Worm (Caenorhabditis elegans): ENCODE data around the gene F25D1.8.
A peak's percentile ranks its signal among the peaks of the same experiment; 100 is the strongest.

F25D1.8 gene

ce11 chrV:10535325-10535724, 3.9 kb upstream of the F25D1.8 start:
- TF ChIP-seq duxl-1 (tag; optimal IDR thresholded peaks at IDR 0.05; ENCODE audit: poor library complexity) = no peak
- TF ChIP-seq ceh-32 (tag; optimal IDR thresholded peaks at IDR 0.05; ENCODE audit: poor library complexity) = no peak
- no peak for TF ChIP-seq nhr-102 (tag; optimal IDR thresholded peaks at IDR 0.05)
- no peak for TF ChIP-seq ZK337.2 (GFP tag; IDR thresholded peaks at IDR 0.05)
- TF ChIP-seq F37D6.2 (tag; optimal IDR thresholded peaks at IDR 0.05) = no peak
- no peak for TF ChIP-seq fos-1 (tag; optimal IDR thresholded peaks at IDR 0.05)
- no peak for TF ChIP-seq madf-5 (GFP tag; IDR thresholded peaks at IDR 0.05)
- no peak for TF ChIP-seq F49E8.2 (tag; optimal IDR thresholded peaks at IDR 0.05; ENCODE audit: borderline replicate concordance)
- TF ChIP-seq mxl-3 (GFP tag; optimal IDR thresholded peaks at IDR 0.05) = peak; percentile 19
- no peak for TF ChIP-seq ZK546.5 (tag; optimal IDR thresholded peaks at IDR 0.05)
- TF ChIP-seq skn-1 (tag; optimal IDR thresholded peaks at IDR 0.05) = no peak
- no peak for TF ChIP-seq jun-1 (tag; optimal IDR thresholded peaks at IDR 0.05)
- no peak for TF ChIP-seq ces-1 (GFP tag; optimal IDR thresholded peaks at IDR 0.05)
- peak; percentile 61 for TF ChIP-seq dve-1 (tag; optimal IDR thresholded peaks at IDR 0.05; ENCODE audit: insufficient read depth)
- TF ChIP-seq daf-19 (GFP tag; conservative IDR thresholded peaks at IDR 0.05) = no peak
- no peak for TF ChIP-seq ztf-11 (tag; optimal IDR thresholded peaks at IDR 0.05)
- no peak for TF ChIP-seq spr-3 (GFP tag; optimal IDR thresholded peaks at IDR 0.05)
- no peak for TF ChIP-seq nhr-111 (GFP tag; optimal IDR thresholded peaks at IDR 0.05)
- TF ChIP-seq daf-12 (tag; optimal IDR thresholded peaks at IDR 0.05) = no peak
- no peak for TF ChIP-seq nhr-25 (tag; optimal IDR thresholded peaks at IDR 0.05; ENCODE audit: borderline replicate concordance, insufficient read depth)
- no peak for TF ChIP-seq saeg-2 (GFP tag; IDR thresholded peaks at IDR 0.05)
- TF ChIP-seq nhr-11 (tag; optimal IDR thresholded peaks at IDR 0.05) = no peak
- no peak for TF ChIP-seq lin-39 (tag; optimal IDR thresholded peaks at IDR 0.05)
- no peak for TF ChIP-seq aha-1 (tag)
- no peak for TF ChIP-seq arid-1 (GFP tag; conservative IDR thresholded peaks at IDR 0.05)
- no peak for TF ChIP-seq mdt-29 (GFP tag; IDR thresholded peaks at IDR 0.05)
- TF ChIP-seq pqm-1 (tag; optimal IDR thresholded peaks at IDR 0.05) = peak; percentile 2
- 0 out of 2 replicates have a peak, but pooled peaks have one; percentile 34 for TF ChIP-seq F26F4.8 (GFP tag; conservative IDR thresholded peaks at IDR 0.05)
- TF ChIP-seq vab-7 (GFP tag; IDR thresholded peaks at IDR 0.05) = no peak
- TF ChIP-seq R02D3.7 (tag; optimal IDR thresholded peaks at IDR 0.05) = no peak
- no peak for TF ChIP-seq zip-11 (GFP tag; IDR thresholded peaks at IDR 0.05)
- no peak for TF ChIP-seq Y105C5A.15 (GFP tag; IDR thresholded peaks at IDR 0.05)
- peak; percentile 55 for TF ChIP-seq nhr-28 (tag; optimal IDR thresholded peaks at IDR 0.05)
- peak; percentile 79 for TF ChIP-seq hlh-30 (tag; optimal IDR thresholded peaks at IDR 0.05; ENCODE audit: insufficient read depth)
- TF ChIP-seq lim-7 (GFP tag; IDR thresholded peaks at IDR 0.05) = no peak
- no peak for TF ChIP-seq ceh-28 (tag; optimal IDR thresholded peaks at IDR 0.05)
- no peak for TF ChIP-seq ztf-7 (tag; optimal IDR thresholded peaks at IDR 0.05)
- TF ChIP-seq dmd-6 (GFP tag; IDR thresholded peaks at IDR 0.05) = peak; percentile 37
- TF ChIP-seq ceh-82 (tag; optimal IDR thresholded peaks at IDR 0.05) = no peak
- no peak for TF ChIP-seq dmd-8 (GFP tag; IDR thresholded peaks at IDR 0.05)
- TF ChIP-seq sdz-12 (GFP tag; optimal IDR thresholded peaks at IDR 0.05) = no peak
- TF ChIP-seq gei-8 (GFP tag; optimal IDR thresholded peaks at IDR 0.05) = no peak
- no peak for TF ChIP-seq set-16 (GFP tag; IDR thresholded peaks at IDR 0.05)
- TF ChIP-seq nhr-77 (tag; optimal IDR thresholded peaks at IDR 0.05) = no peak
- no peak for TF ChIP-seq aly-2 (tag; optimal IDR thresholded peaks at IDR 0.05)
- no peak for TF ChIP-seq nhr-237 (tag; optimal IDR thresholded peaks at IDR 0.05)
- no peak for TF ChIP-seq zfp-3 (GFP tag; conservative IDR thresholded peaks at IDR 0.05)
- no peak for TF ChIP-seq lin-1 (GFP tag; IDR thresholded peaks at IDR 0.05)
- TF ChIP-seq nhr-10 (tag; optimal IDR thresholded peaks at IDR 0.05) = no peak
- no peak for TF ChIP-seq madf-9 (GFP tag; conservative IDR thresholded peaks at IDR 0.05)
- TF ChIP-seq unc-62 (GFP tag; optimal IDR thresholded peaks at IDR 0.05 in 1 of 2) = no peak
- TF ChIP-seq unc-62 (tag; optimal IDR thresholded peaks at IDR 0.05) = no peak
- no peak for TF ChIP-seq spr-1 (tag; optimal IDR thresholded peaks at IDR 0.05)

Data from whole organism, L4 larva.